Fruit fly (Drosophila melanogaster): ENCODE measurements around the gene GILT1.

DNA sequence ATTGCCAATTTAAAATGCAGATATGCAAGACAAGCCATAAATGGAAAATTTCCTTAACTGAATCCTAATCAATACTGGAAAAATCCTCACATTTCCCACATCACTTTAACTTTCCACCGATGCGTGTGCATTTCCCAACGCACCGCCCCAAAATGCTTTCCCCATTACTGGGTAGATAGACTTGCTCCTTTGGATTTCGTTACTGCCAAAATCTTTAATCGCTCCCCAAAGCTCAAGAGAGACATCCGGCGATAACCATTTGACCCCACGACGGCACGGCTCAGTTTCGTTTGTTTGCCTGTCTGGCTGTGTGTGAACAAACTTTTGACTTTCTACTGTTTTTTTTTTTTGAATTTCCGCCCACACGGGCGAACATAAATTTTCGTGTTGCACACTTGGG lies 11.2 kb downstream of the GILT1 start:
- TF ChIP-seq CG4617 (GFP tag; optimal IDR thresholded peaks at IDR 0.05; ENCODE audit: borderline replicate concordance) (no peak), CG2120 (GFP tag; optimal IDR thresholded peaks at IDR 0.05) (no peak), CG18619 (GFP tag; optimal IDR thresholded peaks at IDR 0.05) (no peak), twi (tag; optimal IDR thresholded peaks at IDR 0.05) (no peak), CG30403 (GFP tag; optimal IDR thresholded peaks at IDR 0.05) (no peak), CG18011 (GFP tag; optimal IDR thresholded peaks at IDR 0.05) (no peak)
